Fruit fly (Drosophila melanogaster) whole organism, embryonic: ENCODE data around the gene asun.

Experiments
- Atf6 ChIP-seq: fragments of 200-800 bp; sonication (Bioruptor generic); IDR thresholded peaks from 2 replicates; pipeline ENCODE4 v1.3.6; 2022; ENCODE audit warnings: missing biosample characterization, missing genetic modification characterization
- Awh ChIP-seq: fragments of 200-800 bp; sonication (Bioruptor generic); IDR thresholded peaks from 2 replicates; pipeline ENCODE4, ENCODE4 v1.3.6; 2022; ENCODE audit warnings: missing biosample characterization, missing genetic modification characterization
- Bteb2 ChIP-seq: fragments of 200-800 bp; sonication (Bioruptor generic); optimal IDR thresholded peaks from 2 replicates; lab custom pipeline; 2016; ENCODE audit warnings: missing biosample characterization, missing genetic modification characterization
- C15 ChIP-seq: fragments of 200-800 bp; sonication (Bioruptor generic); IDR thresholded peaks from 3 replicates; pipeline ENCODE4 v1.3.6; 2022; ENCODE audit warnings: missing biosample characterization, missing genetic modification characterization
- CG10147 ChIP-seq: fragments of 200-800 bp; sonication (Bioruptor generic); optimal IDR thresholded peaks from 2 replicates; lab custom pipeline; 2019; ENCODE audit warnings: missing biosample characterization, mild to moderate bottlenecking, missing genetic modification characterization, moderate library complexity
- CG10274 ChIP-seq: fragments of 200-800 bp; sonication (Bioruptor generic); optimal IDR thresholded peaks from 3 replicates; lab custom pipeline; 2017; ENCODE audit warnings: missing biosample characterization, mild to moderate bottlenecking, missing genetic modification characterization
- CG1233 ChIP-seq: fragments of 200-800 bp; sonication (Bioruptor generic); optimal IDR thresholded peaks from 4 replicates; lab custom pipeline; 2018; ENCODE audit warnings: missing biosample characterization, mild to moderate bottlenecking, missing genetic modification characterization
- CG13123 ChIP-seq: fragments of 200-800 bp; sonication (Bioruptor generic); optimal IDR thresholded peaks from 2 replicates; lab custom pipeline; 2016; ENCODE audit warnings: missing biosample characterization, missing genetic modification characterization
- CG13287 ChIP-seq: fragments of 200-800 bp; sonication (Bioruptor generic); IDR thresholded peaks from 2 replicates; pipeline ENCODE4 v1.3.6; 2022; ENCODE audit warnings: missing biosample characterization, missing genetic modification characterization; ENCODE audit not compliant: partially characterized antibody
- CG13624 ChIP-seq: fragments of 200-800 bp; sonication (Bioruptor generic); optimal IDR thresholded peaks from 2 replicates; lab custom pipeline; 2016; ENCODE audit warnings: missing biosample characterization, missing genetic modification characterization
- CG1603 ChIP-seq: fragments of 200-800 bp; sonication (Bioruptor generic); optimal IDR thresholded peaks from 2 replicates; lab custom pipeline; 2019; ENCODE audit warnings: missing biosample characterization, mild to moderate bottlenecking, missing genetic modification characterization, moderate library complexity
- CG17361 ChIP-seq: fragments of 200-800 bp; sonication (Bioruptor generic); IDR thresholded peaks from 3 replicates; pipeline ENCODE4 v1.3.6; 2022; ENCODE audit warnings: missing biosample characterization, missing genetic modification characterization
- CG18262 ChIP-seq: fragments of 200-800 bp; optimal IDR thresholded peaks from 3 replicates; lab custom pipeline; 2019; ENCODE audit warnings: missing biosample characterization, mild to moderate bottlenecking, missing genetic modification characterization, moderate library complexity
- CG30403 ChIP-seq: fragments of 200-800 bp; sonication (Bioruptor generic); optimal IDR thresholded peaks from 3 replicates; lab custom pipeline; 2016; ENCODE audit warnings: missing biosample characterization, missing genetic modification characterization
- CG4282 ChIP-seq: fragments of 200-800 bp; sonication (Bioruptor generic); optimal IDR thresholded peaks from 2 replicates; lab custom pipeline; 2016; ENCODE audit warnings: missing biosample characterization, missing genetic modification characterization
- CG4360 ChIP-seq: fragments of 200-800 bp; sonication (Bioruptor generic); IDR thresholded peaks from 2 replicates; pipeline ENCODE4 v1.3.6; 2022; ENCODE audit warnings: missing biosample characterization, missing genetic modification characterization
- CG43689 ChIP-seq: fragments of 200-800 bp; sonication (Bioruptor generic); IDR thresholded peaks from 2 replicates; pipeline ENCODE4 v1.3.6; 2022; ENCODE audit warnings: missing biosample characterization, missing genetic modification characterization
- CG8478 ChIP-seq: fragments of >200 bp; optimal IDR thresholded peaks from 2 replicates; lab custom pipeline; 2018
- CG9817 ChIP-seq: fragments of 200-800 bp; sonication (Bioruptor generic); optimal IDR thresholded peaks from 2 replicates; lab custom pipeline; 2018; ENCODE audit warnings: missing biosample characterization, mild to moderate bottlenecking, missing genetic modification characterization, moderate library complexity
- CrebB ChIP-seq: fragments of 200-800 bp; sonication (Bioruptor generic); optimal IDR thresholded peaks from 3 replicates; lab custom pipeline; 2018; ENCODE audit warnings: missing biosample characterization, mild to moderate bottlenecking, missing genetic modification characterization
- Dip2 ChIP-seq: fragments of 200-800 bp; sonication (Bioruptor generic); IDR thresholded peaks from 2 replicates; pipeline ENCODE4 v1.3.6; 2022; ENCODE audit warnings: missing biosample characterization, missing genetic modification characterization
- Doc3 ChIP-seq: fragments of 200-800 bp; sonication (Bioruptor generic); IDR thresholded peaks from 3 replicates; pipeline ENCODE4 v1.3.6; 2022; ENCODE audit warnings: missing biosample characterization, missing genetic modification characterization; ENCODE audit not compliant: partially characterized antibody
- Ets65A ChIP-seq: fragments of 200-800 bp; sonication (Bioruptor generic); peaks from one replicate; lab custom pipeline; 2016; ENCODE audit warnings: missing biosample characterization, missing genetic modification characterization
- HLH3B ChIP-seq: fragments of 200-800 bp; sonication (Bioruptor generic); IDR thresholded peaks from 2 replicates; pipeline ENCODE4 v1.3.6; 2022; ENCODE audit warnings: missing biosample characterization, missing genetic modification characterization
- Hand ChIP-seq: fragments of 200-800 bp; sonication (Bioruptor generic); optimal IDR thresholded peaks from 2 replicates; lab custom pipeline; 2017; ENCODE audit warnings: mild to moderate bottlenecking, missing biosample characterization, missing genetic modification reagents, missing genetic modification characterization
- Hmx ChIP-seq: fragments of 200-800 bp; sonication (Bioruptor generic); optimal IDR thresholded peaks from 2 replicates; lab custom pipeline; 2016; ENCODE audit warnings: missing biosample characterization, missing genetic modification characterization
- Lpt ChIP-seq: fragments of >200 bp; optimal IDR thresholded peaks from 2 replicates; lab custom pipeline; 2018; ENCODE audit warnings: missing biosample characterization, missing genetic modification characterization
- Nf-YB ChIP-seq: fragments of 200-800 bp; sonication (Bioruptor generic); optimal IDR thresholded peaks from 3 replicates; lab custom pipeline; 2019; ENCODE audit warnings: missing biosample characterization, mild to moderate bottlenecking, missing genetic modification characterization, moderate library complexity
- Oaz ChIP-seq: fragments of 200-800 bp; sonication (Bioruptor generic); IDR thresholded peaks from 2 replicates; pipeline ENCODE4 v1.3.6; 2022; ENCODE audit warnings: missing biosample characterization, missing genetic modification characterization
- Ravus ChIP-seq: fragments of 200-800 bp; sonication (Bioruptor generic); IDR thresholded peaks from 2 replicates; pipeline ENCODE4 v1.3.6; 2022; ENCODE audit warnings: missing biosample characterization, missing genetic modification characterization
- Xrp1 ChIP-seq: fragments of 200-800 bp; sonication (Bioruptor generic); IDR thresholded peaks from 2 replicates; pipeline ENCODE4 v1.3.6; 2022; ENCODE audit warnings: missing biosample characterization, missing genetic modification characterization
- YL-1 ChIP-seq: fragments of 200-800 bp; sonication (Bioruptor generic); optimal IDR thresholded peaks from 3 replicates; lab custom pipeline; 2017; ENCODE audit warnings: missing biosample characterization, mild to moderate bottlenecking, missing genetic modification characterization
- ash1 ChIP-seq: fragments of 200-800 bp; sonication (Bioruptor generic); optimal IDR thresholded peaks from 2 replicates; lab custom pipeline; 2018; ENCODE audit warnings: missing biosample characterization, mild to moderate bottlenecking, missing genetic modification characterization
- az2 ChIP-seq: fragments of 200-800 bp; sonication (Bioruptor generic); optimal IDR thresholded peaks from 3 replicates; lab custom pipeline; 2016; ENCODE audit warnings: missing biosample characterization, missing genetic modification characterization
- bbx ChIP-seq: fragments of 200-800 bp; sonication (Bioruptor generic); IDR thresholded peaks from 2 replicates; pipeline ENCODE4 v1.3.6; 2022; ENCODE audit warnings: missing biosample characterization, missing genetic modification characterization; ENCODE audit not compliant: partially characterized antibody
- bowl ChIP-seq: fragments of 200-800 bp; sonication (Bioruptor generic); IDR thresholded peaks from 2 replicates; pipeline ENCODE4 v1.3.6; 2022; ENCODE audit warnings: missing biosample characterization, missing genetic modification characterization
- cato ChIP-seq: fragments of 200-800 bp; sonication (Bioruptor generic); optimal IDR thresholded peaks from 2 replicates; lab custom pipeline; 2016; ENCODE audit warnings: missing biosample characterization, missing genetic modification characterization, borderline replicate concordance
- caup ChIP-seq: fragments of 200-800 bp; sonication (Bioruptor generic); optimal IDR thresholded peaks from 3 replicates; lab custom pipeline; 2017; ENCODE audit warnings: missing biosample characterization, mild to moderate bottlenecking, missing genetic modification characterization, moderate library complexity; ENCODE audit not compliant: severe bottlenecking
- ci ChIP-seq: fragments of 200-800 bp; sonication (Bioruptor generic); IDR thresholded peaks from 3 replicates; pipeline ENCODE4 v1.3.6; 2022; ENCODE audit warnings: missing biosample characterization, missing genetic modification characterization
- hb ChIP-seq: fragments of 200-800 bp; sonication (Bioruptor generic); IDR thresholded peaks from 3 replicates; pipeline ENCODE4 v1.3.6; 2022; ENCODE audit warnings: missing biosample characterization, missing genetic modification characterization; ENCODE audit not compliant: partially characterized antibody
- kay ChIP-seq: fragments of 200-800 bp; sonication (Bioruptor generic); optimal IDR thresholded peaks from 2 replicates; lab custom pipeline; 2016; ENCODE audit warnings: missing biosample characterization, missing genetic modification characterization
- mld ChIP-seq: fragments of 200-800 bp; sonication (Bioruptor generic); IDR thresholded peaks from 3 replicates; pipeline ENCODE4 v1.3.6; 2022; ENCODE audit warnings: missing biosample characterization, missing genetic modification characterization; ENCODE audit not compliant: partially characterized antibody
- nau ChIP-seq: fragments of 200-800 bp; sonication (Bioruptor generic); optimal IDR thresholded peaks from 3 replicates; lab custom pipeline; 2017; ENCODE audit warnings: missing biosample characterization, mild to moderate bottlenecking, missing genetic modification characterization, missing genetic modification reagents
- pita ChIP-seq: fragments of 200-800 bp; sonication (Bioruptor generic); optimal IDR thresholded peaks from 2 replicates; lab custom pipeline; 2017; ENCODE audit warnings: missing biosample characterization, mild to moderate bottlenecking, missing genetic modification characterization
- psq ChIP-seq: fragments of 200-800 bp; sonication (Bioruptor generic); optimal IDR thresholded peaks from 2 replicates; lab custom pipeline; 2017; ENCODE audit warnings: missing biosample characterization, missing genetic modification characterization
- pzg ChIP-seq: fragments of 200-800 bp; sonication (Bioruptor generic); optimal IDR thresholded peaks from 3 replicates; lab custom pipeline; 2018; ENCODE audit warnings: missing biosample characterization, mild to moderate bottlenecking, missing genetic modification characterization, moderate library complexity
- salm ChIP-seq: fragments of 200-800 bp; sonication (Bioruptor generic); optimal IDR thresholded peaks from 2 replicates; lab custom pipeline; 2018; ENCODE audit warnings: missing biosample characterization, mild to moderate bottlenecking, missing genetic modification characterization
- sens ChIP-seq: fragments of 200-800 bp; sonication (Bioruptor generic); peaks from one replicate; lab custom pipeline; 2016; ENCODE audit warnings: missing biosample characterization, missing genetic modification characterization
- slou ChIP-seq: fragments of 200-800 bp; sonication (Bioruptor generic); optimal IDR thresholded peaks from 3 replicates; lab custom pipeline; 2016; ENCODE audit warnings: missing biosample characterization, missing genetic modification characterization
- tin ChIP-seq: fragments of 200-800 bp; sonication (Bioruptor generic); optimal IDR thresholded peaks from 3 replicates; lab custom pipeline; 2016; ENCODE audit warnings: missing biosample characterization, missing genetic modification characterization

asun gene

dm6 chr3R:16236713-16237641 is 27.1 kb upstream of the asun start (continued):
- TF ChIP-seq hb (no peak), CG10274 (GFP tag; lab: Kevin White, UChicago) (peak; percentile 88), caup (GFP tag; lab: Kevin White, UChicago) (peak; percentile 97), CG4282 (no peak), HLH3B (GFP tag; lab: Robert Waterston, UW) (no peak), CG13287 (GFP tag; lab: Robert Waterston, UW) (no peak), Doc3 (GFP tag; lab: Robert Waterston, UW) (no peak), CG13624 (GFP tag; lab: Kevin White, UChicago) (peak; percentile 74), CG8478 (lab: Kevin White, UChicago) (no peak), bowl (no peak), Awh (no peak), nau (GFP tag; lab: Kevin White, UChicago) (peak; percentile 91), Ravus (no peak), Lpt (GFP tag; lab: Kevin White, UChicago) (no peak), Hmx (GFP tag; lab: Kevin White, UChicago) (peak; percentile 49), cato (GFP tag; lab: Kevin White, UChicago) (peak; percentile 94), Atf6 (GFP tag; lab: Robert Waterston, UW) (no peak), Nf-YB (GFP tag; lab: Kevin White, UChicago) (peak; percentile 89), sens (peak; percentile 96), kay (GFP tag; lab: Kevin White, UChicago) (peak; percentile 98), CG13123 (peak; percentile 95), ci (GFP tag; lab: Robert Waterston, UW) (no peak), Ets65A (GFP tag; lab: Kevin White, UChicago) (peak; percentile 97), CG17361 (GFP tag; lab: Robert Waterston, UW) (no peak), CG18262 (tag; lab: Kevin White, UChicago) (peak; percentile 99), pzg (GFP tag; lab: Kevin White, UChicago) (peak; percentile 14), CG1233 (peak; percentile 96), CG30403 (peak; percentile 98), ash1 (GFP tag; lab: Kevin White, UChicago) (peak; percentile 81), bbx (GFP tag; lab: Robert Waterston, UW) (no peak), Oaz (GFP tag; lab: Robert Waterston, UW) (no peak), Hand (GFP tag; lab: Kevin White, UChicago) (peak; percentile 98), CG1603 (peak; percentile 72), YL-1 (peak; percentile 88), pita (GFP tag; lab: Kevin White, UChicago) (no peak), Bteb2 (peak; percentile 51), C15 (GFP tag; lab: Robert Waterston, UW) (no peak), psq (peak; percentile 94), CG43689 (no peak), slou (GFP tag; lab: Kevin White, UChicago) (peak; percentile 94), CG4360 (no peak), CG10147 (GFP tag; lab: Kevin White, UChicago) (peak; percentile 97), az2 (GFP tag; lab: Kevin White, UChicago) (peak; percentile 98), CG9817 (tag; lab: Kevin White, UChicago) (peak; percentile 98), mld (GFP tag; lab: Robert Waterston, UW) (no peak), Xrp1 (GFP tag; lab: Robert Waterston, UW) (no peak), CrebB (peak; percentile 95), tin (GFP tag; lab: Kevin White, UChicago) (peak; percentile 98), salm (tag; lab: Kevin White, UChicago) (peak; percentile 96), Dip2 (GFP tag; lab: Robert Waterston, UW) (no peak)
